Worm (Caenorhabditis elegans): ENCODE data around the gene T10B5.3.

The T10B5.3 gene

ce11 chrV:1829973-1830372, 39.6 kb downstream of the T10B5.3 start, which contains the start of gene Y32G9B.1:
TSS of gene Y32G9B.1 (minus strand) at chrV:1830073.
- TF ChIP-seq fkh-10 (GFP tag; optimal IDR thresholded peaks at IDR 0.05): no peak
- peak in 1 of 2 experiments; percentile 20 for TF ChIP-seq mdl-1 (tag; optimal IDR thresholded peaks at IDR 0.05)
- TF ChIP-seq nhr-28 (tag; optimal IDR thresholded peaks at IDR 0.05): peak; percentile 3
- TF ChIP-seq lir-3 (tag; optimal IDR thresholded peaks at IDR 0.05): no peak
- TF ChIP-seq zfp-3 (GFP tag; conservative IDR thresholded peaks at IDR 0.05): no peak
- peak; percentile 80 for TF ChIP-seq mxl-3 (GFP tag; optimal IDR thresholded peaks at IDR 0.05)
- TF ChIP-seq hlh-30 (tag; optimal IDR thresholded peaks at IDR 0.05; ENCODE audit: insufficient read depth): peak; percentile 11

DNA sequence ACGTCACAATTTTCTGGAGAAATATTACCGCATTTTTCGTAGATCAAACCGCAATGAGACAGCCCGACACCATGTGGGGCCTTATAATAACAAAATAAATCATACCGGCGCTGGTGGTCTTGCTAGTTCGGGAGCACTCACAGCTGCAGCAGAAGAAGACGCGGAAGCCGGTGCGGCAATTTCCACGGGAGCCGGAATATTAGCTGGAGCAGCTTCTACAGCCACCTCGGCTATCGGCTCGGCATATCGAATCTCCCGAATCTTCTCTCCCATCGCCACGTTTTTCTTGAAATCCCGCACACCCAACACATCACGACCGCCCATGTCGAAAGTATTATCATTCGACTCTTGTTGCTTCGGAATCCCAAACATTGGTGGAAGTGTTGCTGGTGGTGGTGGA, 45.1 kb downstream of the T10B5.3 start:
- TF ChIP-seq ZK337.2 (GFP tag; IDR thresholded peaks at IDR 0.05) (0 out of 2 replicates have a peak, but pooled peaks have one; percentile 14), set-16 (GFP tag; IDR thresholded peaks at IDR 0.05) (peak; percentile 58; the same call in 1 of the 2 replicates), nhr-76 (tag; optimal IDR thresholded peaks at IDR 0.05) (no peak)

ce11 chrV:1821287-1821686, 48.3 kb downstream of the T10B5.3 start, which contains the start of the genes gly-7 and mrpl-39:
TSS of gene gly-7 (minus strand) at chrV:1821323.
TSS of gene mrpl-39 (plus strand) at chrV:1821579.
- TF ChIP-seq mep-1 (tag; optimal IDR thresholded peaks at IDR 0.05) (peak; percentile 11), hif-1 (tag; optimal IDR thresholded peaks at IDR 0.05) (peak in 1 of 2 experiments; percentile 9), lin-38 (GFP tag; IDR thresholded peaks at IDR 0.05) (peak; percentile 38; the same call in 1 of the 2 replicates), dpl-1 (GFP tag; optimal IDR thresholded peaks at IDR 0.05) (peak; percentile 45), daf-16 (GFP tag; optimal IDR thresholded peaks at IDR 0.05) (no peak), daf-16 (tag; optimal IDR thresholded peaks at IDR 0.05) (peak; percentile 26), ceh-82 (tag; optimal IDR thresholded peaks at IDR 0.05) (no peak), mes-2 (tag; optimal IDR thresholded peaks at IDR 0.05; ENCODE audit: poor library complexity, severe bottlenecking) (peak; percentile 76), rbr-2 (tag; optimal IDR thresholded peaks at IDR 0.05) (no peak), spr-3 (GFP tag; optimal IDR thresholded peaks at IDR 0.05) (no peak), nhr-25 (tag; optimal IDR thresholded peaks at IDR 0.05; ENCODE audit: borderline replicate concordance, insufficient read depth) (no peak), spr-1 (tag; optimal IDR thresholded peaks at IDR 0.05) (no peak), lsy-2 (tag; optimal IDR thresholded peaks at IDR 0.05) (peak in 1 of 2 experiments; percentile 50), T20F7.1 (GFP tag; optimal IDR thresholded peaks at IDR 0.05) (no peak), lin-1 (GFP tag; IDR thresholded peaks at IDR 0.05) (peak; percentile 97), aly-2 (tag; optimal IDR thresholded peaks at IDR 0.05) (no peak), Y48G9A.11 (GFP tag; IDR thresholded peaks at IDR 0.05) (no peak), fkh-10 (GFP tag; optimal IDR thresholded peaks at IDR 0.05) (no peak), nhr-10 (tag; optimal IDR thresholded peaks at IDR 0.05) (no peak), nhr-111 (GFP tag; optimal IDR thresholded peaks at IDR 0.05) (no peak), attf-4 (tag; optimal IDR thresholded peaks at IDR 0.05) (no peak), ceh-62 (tag; optimal IDR thresholded peaks at IDR 0.05) (no peak), snpc-4 (tag; optimal IDR thresholded peaks at IDR 0.05) (no peak), snpc-1.2 (GFP tag; IDR thresholded peaks at IDR 0.05) (no peak)

DNA sequence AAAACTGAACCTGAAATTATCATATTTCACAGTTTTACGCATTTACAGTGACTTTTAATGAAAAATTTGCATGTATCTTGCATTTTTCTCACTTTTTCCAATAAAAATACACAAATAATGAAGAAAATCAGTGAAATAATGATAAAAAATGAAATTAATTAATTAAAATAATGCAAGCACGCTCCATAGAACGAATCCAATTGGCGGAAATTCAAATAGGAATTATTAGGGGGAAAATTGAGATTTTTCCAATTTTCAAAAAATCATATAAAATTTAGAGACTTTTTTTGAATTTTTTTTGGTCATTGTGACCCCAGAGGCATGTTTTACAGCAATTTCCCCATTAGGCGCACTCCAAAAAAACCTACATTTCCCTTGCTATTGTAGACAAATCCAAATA, 48.8 kb downstream of the T10B5.3 start:
- TF ChIP-seq lin-39 (tag; optimal IDR thresholded peaks at IDR 0.05) (no peak), lin-38 (GFP tag; IDR thresholded peaks at IDR 0.05) (peak; percentile 49; the same call in 1 of the 2 replicates), F37D6.2 (tag; optimal IDR thresholded peaks at IDR 0.05) (no peak)
